Fruit fly (Drosophila melanogaster): ENCODE results near the gene Hsp60B.

DNA sequence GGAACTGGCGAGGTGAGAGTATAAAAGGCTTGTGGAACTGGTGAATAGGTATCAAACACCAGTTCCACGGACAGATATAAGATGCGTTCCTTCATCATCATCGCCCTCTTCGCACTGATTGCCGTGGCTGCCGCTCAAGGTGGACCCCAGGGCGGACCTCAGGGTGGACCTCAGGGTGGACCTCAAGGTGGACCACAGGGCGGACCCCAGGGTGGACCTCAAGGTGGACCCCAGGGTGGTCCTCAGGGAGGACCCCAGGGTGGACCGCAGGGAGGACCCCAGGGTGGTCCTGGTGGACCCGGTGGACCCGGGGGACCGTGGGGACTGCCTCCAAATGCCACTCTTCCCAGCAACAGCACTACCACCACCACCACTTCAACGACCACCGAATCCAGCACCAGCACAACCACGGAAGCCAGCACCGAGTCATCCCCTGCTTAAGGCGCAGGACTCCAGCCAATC is 51.0 kb downstream of the Hsp60B start, which contains the start of gene CG13947:
- TF ChIP-seq CG6808 (GFP tag; optimal IDR thresholded peaks at IDR 0.05): no peak
- TF ChIP-seq Met (GFP tag; optimal IDR thresholded peaks at IDR 0.05): no peak
- no peak for TF ChIP-seq CG9139 (GFP tag; optimal IDR thresholded peaks at IDR 0.05)
- TF ChIP-seq CG3919 (GFP tag; optimal IDR thresholded peaks at IDR 0.05): no peak
- no peak for TF ChIP-seq Hr39 (GFP tag; optimal IDR thresholded peaks at IDR 0.05)
- no peak for TF ChIP-seq Hr4 (GFP tag; optimal IDR thresholded peaks at IDR 0.05)
- TF ChIP-seq CG8319 (GFP tag; optimal IDR thresholded peaks at IDR 0.05): no peak
- no peak for TF ChIP-seq Smox (GFP tag; optimal IDR thresholded peaks at IDR 0.05)

Measured in whole organism, prepupa.